Fruit fly (Drosophila melanogaster) whole organism, adult: ENCODE measurements around the gene CG12522.

Experiments used
- Clk ChIP-seq: fragments of 200-800 bp; sonication (Bioruptor generic); optimal IDR thresholded peaks from 2 replicates; lab custom pipeline; 2017; ENCODE audit warnings: missing biosample characterization, missing genetic modification characterization
- Crg-1 ChIP-seq: fragments of 200-800 bp; sonication (Bioruptor generic); optimal IDR thresholded peaks from 2 replicates; lab custom pipeline; 2016; ENCODE audit warnings: missing biosample characterization, missing genetic modification characterization
- cic ChIP-seq: fragments of 200-800 bp; sonication (Bioruptor generic); optimal IDR thresholded peaks from 2 replicates; lab custom pipeline; 2017; ENCODE audit warnings: missing biosample characterization, mild to moderate bottlenecking, missing genetic modification characterization, moderate library complexity
- cnc ChIP-seq, 2 experiments: fragments of >200 bp; optimal IDR thresholded peaks; 2 replicates each; lab custom pipeline; 2017

DNA sequence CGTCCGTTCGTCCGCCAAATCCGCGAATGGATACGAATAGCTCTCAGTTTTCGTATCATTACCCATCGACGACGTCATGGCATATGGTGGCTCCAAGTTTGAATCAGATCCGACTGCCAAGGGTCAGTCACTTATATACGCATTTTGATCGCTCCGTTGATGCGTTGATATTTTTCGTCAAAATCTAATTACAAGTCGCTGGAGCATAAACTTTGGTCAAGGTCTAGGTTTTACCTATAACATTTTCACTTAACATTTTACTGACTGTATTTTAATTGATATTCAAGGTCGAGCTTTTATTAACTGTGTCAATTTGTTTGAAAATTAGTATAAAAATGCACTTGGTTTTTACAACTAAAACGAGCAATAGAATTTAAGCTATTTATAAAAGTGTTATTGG, 6.4 kb upstream of the CG12522 start, which contains the start of gene Elo68beta:
- no peak for TF ChIP-seq cnc (optimal IDR thresholded peaks at IDR 0.05; lab: Kevin White, UChicago)
- TF ChIP-seq Clk (GFP tag; lab: Kevin White, UChicago), result no peak
- no peak for TF ChIP-seq Crg-1 (GFP tag; lab: Kevin White, UChicago)
- no peak for TF ChIP-seq cic (GFP tag; lab: Kevin White, UChicago)
